Fruit fly (Drosophila melanogaster): ENCODE data around the gene Pak.

- TF ChIP-seq foxo (GFP tag; optimal IDR thresholded peaks at IDR 0.05), result no peak
- TF ChIP-seq psq (GFP tag; optimal IDR thresholded peaks at IDR 0.05), result no peak
- TF ChIP-seq dmrt93B (GFP tag; optimal IDR thresholded peaks at IDR 0.05), result no peak
- TF ChIP-seq GATAd (GFP tag; optimal IDR thresholded peaks at IDR 0.05), result peak; percentile 15
- no peak for TF ChIP-seq h (GFP tag; optimal IDR thresholded peaks at IDR 0.05)
- no peak for TF ChIP-seq HLH106 (tag; optimal IDR thresholded peaks at IDR 0.05)
- TF ChIP-seq usp (GFP tag; optimal IDR thresholded peaks at IDR 0.05), result no peak
- no peak for TF ChIP-seq Abd-B (GFP tag; optimal IDR thresholded peaks at IDR 0.05)
- no peak for TF ChIP-seq brk (GFP tag; optimal IDR thresholded peaks at IDR 0.05)
These were observed at the start of gene Pak for dm6 chr3R:6350755-6351154.
